In genomic region chr3R:11214449-11214950, dm6 we compare ENCODE assay signal across 4 fruit fly cellular contexts.
TF ChIP-seq lines count a peak whose summit lies in the region.

Gene ZnT86D, minus strand, starts transcription at chr3R:11214539.

TF ChIP-seq in whole organism, adult, 20 proteins besides CTCF, POLR2A, EP300 and RAD21 (continued from another document):
- TF ChIP-seq cic (GFP tag; optimal IDR thresholded peaks at IDR 0.05; lab: Kevin White, UChicago): peak; percentile 68
- peak; percentile 86 for TF ChIP-seq CG33017 (tag; optimal IDR thresholded peaks at IDR 0.05; lab: Kevin White, UChicago)

TF ChIP-seq in whole organism, embryonic, 481 proteins besides CTCF, POLR2A, EP300 and RAD21 (continued from another document and continues in another):
- no peak for TF ChIP-seq CG14860 (GFP tag; IDR thresholded peaks at IDR 0.05; lab: Robert Waterston, UW; ENCODE audit: partially characterized antibody)
- no peak for TF ChIP-seq D (optimal IDR thresholded peaks at IDR 0.05; lab: Kevin White, UChicago)
- peak; percentile 12 for TF ChIP-seq D (GFP tag; optimal IDR thresholded peaks at IDR 0.05; lab: Kevin White, UChicago)
- TF ChIP-seq lilli (GFP tag; optimal IDR thresholded peaks at IDR 0.05; lab: Kevin White, UChicago): peak; percentile 63
- peak; percentile 24 for TF ChIP-seq CG8290 (GFP tag; optimal IDR thresholded peaks at IDR 0.05; lab: Kevin White, UChicago)
- TF ChIP-seq CG8290 (tag; optimal IDR thresholded peaks at IDR 0.05; lab: Kevin White, UChicago): peak in 1 of 2 experiments; percentile 69
- TF ChIP-seq Jarid2 (GFP tag; optimal IDR thresholded peaks at IDR 0.05; lab: Kevin White, UChicago): no peak
- no peak for TF ChIP-seq HLH3B (GFP tag; IDR thresholded peaks at IDR 0.05; lab: Robert Waterston, UW)
- no peak for TF ChIP-seq z (GFP tag; IDR thresholded peaks at IDR 0.05; lab: Robert Waterston, UW)
- peak; percentile 4 for TF ChIP-seq CG8944 (GFP tag; optimal IDR thresholded peaks at IDR 0.05; lab: Kevin White, UChicago)
- TF ChIP-seq MESR4 (GFP tag; optimal IDR thresholded peaks at IDR 0.05; lab: Kevin White, UChicago): peak; percentile 55
- TF ChIP-seq da (GFP tag; optimal IDR thresholded peaks at IDR 0.05; lab: Kevin White, UChicago): no peak
- TF ChIP-seq CG8089 (GFP tag; optimal IDR thresholded peaks at IDR 0.05; lab: Kevin White, UChicago): no peak
- TF ChIP-seq ems (GFP tag; optimal IDR thresholded peaks at IDR 0.05; lab: Kevin White, UChicago): peak; percentile 51
- TF ChIP-seq CG7963 (GFP tag; IDR thresholded peaks at IDR 0.05; lab: Robert Waterston, UW; ENCODE audit: partially characterized antibody): no peak
- TF ChIP-seq Hr78 (GFP tag; optimal IDR thresholded peaks at IDR 0.05; lab: Kevin White, UChicago): no peak
- peak; percentile 65 for TF ChIP-seq dmrt99B (tag; optimal IDR thresholded peaks at IDR 0.05; lab: Kevin White, UChicago)
- TF ChIP-seq mam (GFP tag; optimal IDR thresholded peaks at IDR 0.05; lab: Kevin White, UChicago): peak; percentile 60
- TF ChIP-seq CG8478 (optimal IDR thresholded peaks at IDR 0.05; lab: Kevin White, UChicago): no peak
- no peak for TF ChIP-seq CG2889 (GFP tag; IDR thresholded peaks at IDR 0.05; lab: Robert Waterston, UW)
- no peak for TF ChIP-seq H15 (GFP tag; IDR thresholded peaks at IDR 0.05; lab: Robert Waterston, UW)
- TF ChIP-seq CG9932 (GFP tag; IDR thresholded peaks at IDR 0.05; lab: Robert Waterston, UW): peak; percentile 77
- TF ChIP-seq ap (GFP tag; IDR thresholded peaks at IDR 0.05; lab: Robert Waterston, UW): no peak
- peak; percentile 64 for TF ChIP-seq kni (GFP tag; optimal IDR thresholded peaks at IDR 0.05; lab: Kevin White, UChicago)
- peak; percentile 46 for TF ChIP-seq Sry-δ (GFP tag; optimal IDR thresholded peaks at IDR 0.05; lab: Kevin White, UChicago)
- TF ChIP-seq CG10959 (GFP tag; IDR thresholded peaks at IDR 0.05; lab: Robert Waterston, UW): no peak
- no peak for TF ChIP-seq bowl (GFP tag; IDR thresholded peaks at IDR 0.05; lab: Robert Waterston, UW)
- peak; percentile 21 for TF ChIP-seq CG15011 (GFP tag; optimal IDR thresholded peaks at IDR 0.05; lab: Kevin White, UChicago)
- peak; percentile 56; the same call in 1 of the 2 replicates for TF ChIP-seq lmd (GFP tag; IDR thresholded peaks at IDR 0.05; lab: Robert Waterston, UW)
- TF ChIP-seq CG17359 (tag; optimal IDR thresholded peaks at IDR 0.05; lab: Kevin White, UChicago): peak; percentile 51
- TF ChIP-seq CG8924 (tag; optimal IDR thresholded peaks at IDR 0.05; lab: Kevin White, UChicago): peak; percentile 69
- peak; percentile 45 for TF ChIP-seq CG1792 (GFP tag; optimal IDR thresholded peaks at IDR 0.05; lab: Kevin White, UChicago)
- no peak for TF ChIP-seq ssp (GFP tag; IDR thresholded peaks at IDR 0.05; lab: Robert Waterston, UW)
- TF ChIP-seq D19B (GFP tag; optimal IDR thresholded peaks at IDR 0.05; lab: Kevin White, UChicago): peak; percentile 64
- TF ChIP-seq nerfin-2 (GFP tag; IDR thresholded peaks at IDR 0.05; lab: Robert Waterston, UW; ENCODE audit: partially characterized antibody): no peak
- peak; percentile 80 for TF ChIP-seq YL-1 (GFP tag; optimal IDR thresholded peaks at IDR 0.05; lab: Kevin White, UChicago)
- TF ChIP-seq rib (GFP tag; IDR thresholded peaks at IDR 0.05; lab: Robert Waterston, UW): no peak
- TF ChIP-seq Max (GFP tag; optimal IDR thresholded peaks at IDR 0.05; lab: Kevin White, UChicago): no peak
- TF ChIP-seq yki (optimal IDR thresholded peaks at IDR 0.05; lab: Kevin White, UChicago): no peak
- TF ChIP-seq CG14965 (GFP tag; optimal IDR thresholded peaks at IDR 0.05; lab: Kevin White, UChicago; ENCODE audit: borderline replicate concordance): no peak
- TF ChIP-seq Blimp-1 (GFP tag; optimal IDR thresholded peaks at IDR 0.05; lab: Kevin White, UChicago): peak; percentile 43
- TF ChIP-seq HLH54F (GFP tag; optimal IDR thresholded peaks at IDR 0.05; lab: Kevin White, UChicago): peak; percentile 75
- TF ChIP-seq Pdp1 (GFP tag; optimal IDR thresholded peaks at IDR 0.05; lab: Kevin White, UChicago): peak; percentile 48 to 49
- peak; percentile 79 for TF ChIP-seq pho (GFP tag; optimal IDR thresholded peaks at IDR 0.05; lab: Kevin White, UChicago)

TF ChIP-seq in whole organism, prepupa, 60 proteins besides CTCF, POLR2A, EP300 and RAD21 (continued from another document):
- no peak for TF ChIP-seq fd85E (GFP tag; optimal IDR thresholded peaks at IDR 0.05; lab: Kevin White, UChicago)
- TF ChIP-seq achi (GFP tag; optimal IDR thresholded peaks at IDR 0.05; lab: Kevin White, UChicago): peak; percentile 64
- TF ChIP-seq Sox102F (GFP tag; optimal IDR thresholded peaks at IDR 0.05; lab: Kevin White, UChicago): peak; percentile 76
- peak in 1 of 2 experiments; percentile 54 for TF ChIP-seq salr (GFP tag; optimal IDR thresholded peaks at IDR 0.05; lab: Kevin White, UChicago)
- no peak for TF ChIP-seq Eip93F (GFP tag; optimal IDR thresholded peaks at IDR 0.05; lab: Kevin White, UChicago)
- TF ChIP-seq Eip75B (GFP tag; optimal IDR thresholded peaks at IDR 0.05; lab: Kevin White, UChicago): peak; percentile 70
- TF ChIP-seq CG6792 (GFP tag; optimal IDR thresholded peaks at IDR 0.05; lab: Kevin White, UChicago): peak; percentile 43
- peak; percentile 69 for TF ChIP-seq pdm3 (GFP tag; optimal IDR thresholded peaks at IDR 0.05; lab: Kevin White, UChicago)
- TF ChIP-seq Hr38 (GFP tag; optimal IDR thresholded peaks at IDR 0.05; lab: Kevin White, UChicago): no peak
- peak; percentile 80 for TF ChIP-seq lz (GFP tag; optimal IDR thresholded peaks at IDR 0.05; lab: Kevin White, UChicago)
- peak; percentile 1 for TF ChIP-seq fd59A (GFP tag; optimal IDR thresholded peaks at IDR 0.05; lab: Kevin White, UChicago)
- TF ChIP-seq CG9139 (GFP tag; optimal IDR thresholded peaks at IDR 0.05; lab: Kevin White, UChicago): no peak
- peak; percentile 11 to 67 for TF ChIP-seq ss (GFP tag; optimal IDR thresholded peaks at IDR 0.05; lab: Kevin White, UChicago)
- peak; percentile 44 for TF ChIP-seq CG6808 (GFP tag; optimal IDR thresholded peaks at IDR 0.05; lab: Kevin White, UChicago)
- TF ChIP-seq Gug (GFP tag; IDR thresholded peaks at IDR 0.05; lab: Robert Waterston, UW): 0 out of 2 replicates have a peak, but pooled peaks have one; percentile 54
- peak; percentile 85 for TF ChIP-seq Eip78C (GFP tag; lab: Kevin White, UChicago)
- TF ChIP-seq CG11294 (GFP tag; IDR thresholded peaks at IDR 0.05; lab: Robert Waterston, UW): peak; percentile 47; the same call in 1 of the 2 replicates
- TF ChIP-seq svp (GFP tag; lab: Kevin White, UChicago): no peak
- peak; percentile 83 for TF ChIP-seq esn (GFP tag; optimal IDR thresholded peaks at IDR 0.05; lab: Kevin White, UChicago)
- TF ChIP-seq net (GFP tag; optimal IDR thresholded peaks at IDR 0.05; lab: Kevin White, UChicago): peak; percentile 44
- TF ChIP-seq fkh (GFP tag; optimal IDR thresholded peaks at IDR 0.05; lab: Kevin White, UChicago): peak; percentile 40
- TF ChIP-seq CG32006 (GFP tag; optimal IDR thresholded peaks at IDR 0.05; lab: Kevin White, UChicago): peak; percentile 74
- TF ChIP-seq Ets96B (tag; optimal IDR thresholded peaks at IDR 0.05; lab: Kevin White, UChicago): peak; percentile 62
- TF ChIP-seq dsx (GFP tag; optimal IDR thresholded peaks at IDR 0.05; lab: Kevin White, UChicago; ENCODE audit: poor library complexity, severe bottlenecking): peak; percentile 56
- peak; percentile 45 for TF ChIP-seq CG1621 (tag; optimal IDR thresholded peaks at IDR 0.05; lab: Kevin White, UChicago)
- TF ChIP-seq CG10669 (GFP tag; optimal IDR thresholded peaks at IDR 0.05; lab: Kevin White, UChicago): peak; percentile 65
- peak; percentile 76 for TF ChIP-seq CG10631 (GFP tag; optimal IDR thresholded peaks at IDR 0.05; lab: Kevin White, UChicago)
- no peak for TF ChIP-seq CG8319 (GFP tag; optimal IDR thresholded peaks at IDR 0.05; lab: Kevin White, UChicago)
- peak; percentile 60 for TF ChIP-seq CG15336 (GFP tag; IDR thresholded peaks at IDR 0.05; lab: Robert Waterston, UW)
- TF ChIP-seq CG11902 (GFP tag; optimal IDR thresholded peaks at IDR 0.05; lab: Kevin White, UChicago): peak; percentile 67
- peak; percentile 62 for TF ChIP-seq CG3919 (GFP tag; optimal IDR thresholded peaks at IDR 0.05; lab: Kevin White, UChicago)
- TF ChIP-seq Ets21C (GFP tag; optimal IDR thresholded peaks at IDR 0.05; lab: Kevin White, UChicago): peak; percentile 58
- TF ChIP-seq spab (GFP tag; optimal IDR thresholded peaks at IDR 0.05; lab: Kevin White, UChicago): no peak
- no peak for TF ChIP-seq CG16779 (tag; optimal IDR thresholded peaks at IDR 0.05; lab: Kevin White, UChicago)
- TF ChIP-seq topi (GFP tag; optimal IDR thresholded peaks at IDR 0.05; lab: Kevin White, UChicago): peak; percentile 78
- TF ChIP-seq CG7368 (GFP tag; optimal IDR thresholded peaks at IDR 0.05; lab: Kevin White, UChicago): no peak
- no peak for TF ChIP-seq Lpt (GFP tag; optimal IDR thresholded peaks at IDR 0.05; lab: Kevin White, UChicago)
- TF ChIP-seq CG8119 (GFP tag; IDR thresholded peaks at IDR 0.05; lab: Robert Waterston, UW): peak; percentile 51; the same call in 2 of the 3 replicates
- TF ChIP-seq CG34406 (GFP tag; optimal IDR thresholded peaks at IDR 0.05; lab: Kevin White, UChicago): peak; percentile 50
- peak; percentile 71 for TF ChIP-seq CG3032 (tag; optimal IDR thresholded peaks at IDR 0.05; lab: Kevin White, UChicago)
- TF ChIP-seq CG6163 (GFP tag; IDR thresholded peaks at IDR 0.05; lab: Robert Waterston, UW): 0 out of 3 replicates have a peak, but pooled peaks have one; percentile 29

TF ChIP-seq in whole organism, wandering third instar larva, 38 proteins besides CTCF, POLR2A, EP300 and RAD21 (continued from another document):
- TF ChIP-seq CG9705 (GFP tag; optimal IDR thresholded peaks at IDR 0.05; lab: Kevin White, UChicago) (peak; percentile 59), br (GFP tag; optimal IDR thresholded peaks at IDR 0.05; lab: Kevin White, UChicago) (peak; percentile 75), Mio (GFP tag; optimal IDR thresholded peaks at IDR 0.05; lab: Kevin White, UChicago) (no peak)
